Worm (Caenorhabditis elegans): ENCODE data around the gene srh-308.

ce11 chrV:14002402-14002801 is 15.0 kb downstream of the srh-308 start:
- no peak for TF ChIP-seq nhr-11 (tag; optimal IDR thresholded peaks at IDR 0.05)
- no peak for TF ChIP-seq ama-1 (optimal IDR thresholded peaks at IDR 0.05)
- TF ChIP-seq fkh-10 (GFP tag; optimal IDR thresholded peaks at IDR 0.05): no peak
- TF ChIP-seq tbx-2 (tag; optimal IDR thresholded peaks at IDR 0.05): peak; percentile 44
- TF ChIP-seq unc-86 (tag; optimal IDR thresholded peaks at IDR 0.05): no peak
- no peak for TF ChIP-seq ref-2 (tag; optimal IDR thresholded peaks at IDR 0.05)
- no peak for TF ChIP-seq pha-4 (tag; optimal IDR thresholded peaks at IDR 0.05)
- TF ChIP-seq ceh-22 (tag; optimal IDR thresholded peaks at IDR 0.05): no peak
- no peak for TF ChIP-seq ceh-9 (tag; optimal IDR thresholded peaks at IDR 0.05)
- no peak for TF ChIP-seq ztf-16 (tag; optimal IDR thresholded peaks at IDR 0.05)
- peak; percentile 39 for TF ChIP-seq C08G9.2 (tag; optimal IDR thresholded peaks at IDR 0.05)
